Fruit fly (Drosophila melanogaster): ENCODE data around the gene CG33290.
A peak's percentile ranks its signal among the peaks of the same experiment; 100 is the strongest.

The CG33290 gene

DNA sequence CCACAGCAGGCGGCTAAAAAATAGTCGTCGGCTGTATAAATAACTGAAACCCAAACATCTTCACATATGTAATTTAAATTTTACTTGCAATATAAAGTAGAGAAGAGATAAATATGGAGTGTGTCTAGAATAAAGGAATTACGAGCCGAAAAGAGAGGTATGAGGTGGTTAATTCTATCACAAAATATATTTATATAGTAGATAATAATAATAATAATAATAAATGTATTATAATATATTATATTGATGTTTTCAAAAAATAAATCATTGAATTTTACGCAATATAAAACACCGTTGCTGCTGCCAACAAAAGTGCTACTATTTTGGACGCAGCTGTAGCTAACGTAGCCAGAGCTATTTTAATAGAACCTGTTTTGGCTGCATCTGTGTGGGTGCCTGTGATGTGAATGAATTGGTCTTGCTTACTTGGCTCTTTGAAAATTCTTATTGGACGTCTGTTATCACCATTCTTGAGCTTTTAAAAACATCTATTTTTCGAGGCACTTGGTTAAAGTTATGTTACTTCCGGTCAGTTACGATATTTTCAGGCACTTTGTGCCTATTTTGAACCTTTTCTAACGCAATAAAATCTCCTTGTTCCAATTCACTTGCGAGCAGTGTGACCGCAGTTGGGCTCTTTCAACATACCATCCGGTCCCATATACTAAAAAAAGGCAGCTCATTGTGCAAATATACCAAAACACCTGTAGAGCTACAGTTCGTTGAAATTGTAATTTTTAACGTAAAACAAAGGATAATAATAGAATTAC lies 45.1 kb upstream of the CG33290 start, which contains the start of gene Hr78 (continued):
- TF ChIP-seq CG4328 (GFP tag; optimal IDR thresholded peaks at IDR 0.05) = peak; percentile 77
- peak; percentile 37 for TF ChIP-seq twi (tag; optimal IDR thresholded peaks at IDR 0.05)
- peak; percentile 40 for TF ChIP-seq CG18764 (GFP tag; optimal IDR thresholded peaks at IDR 0.05)
- 0 out of 2 replicates have a peak, but pooled peaks have one; percentile 12 for TF ChIP-seq Scr (GFP tag; IDR thresholded peaks at IDR 0.05; ENCODE audit: partially characterized antibody)
- peak; percentile 93 for TF ChIP-seq MESR4 (GFP tag; optimal IDR thresholded peaks at IDR 0.05)
- no peak for TF ChIP-seq luna (GFP tag; optimal IDR thresholded peaks at IDR 0.05)
- TF ChIP-seq CG43689 (GFP tag; IDR thresholded peaks at IDR 0.05) = no peak
- peak; percentile 45 for TF ChIP-seq CG31224 (GFP tag; IDR thresholded peaks at IDR 0.05)
- peak; percentile 50 for TF ChIP-seq CG30020 (tag; optimal IDR thresholded peaks at IDR 0.05)
- TF ChIP-seq chm (GFP tag; IDR thresholded peaks at IDR 0.05) = 0 out of 2 replicates have a peak, but pooled peaks have one; percentile 29
- TF ChIP-seq CG11085 (GFP tag; IDR thresholded peaks at IDR 0.05) = peak; percentile 65; the same call in 1 of the 2 replicates
- TF ChIP-seq slbo (GFP tag; IDR thresholded peaks at IDR 0.05) = peak; percentile 74
- TF ChIP-seq Sry-δ (GFP tag; optimal IDR thresholded peaks at IDR 0.05) = no peak
- no peak for TF ChIP-seq CG2129 (GFP tag; IDR thresholded peaks at IDR 0.05; ENCODE audit: partially characterized antibody)
- TF ChIP-seq Ssrp (tag; optimal IDR thresholded peaks at IDR 0.05) = peak; percentile 78
- TF ChIP-seq crol (GFP tag; IDR thresholded peaks at IDR 0.05) = no peak
- no peak for TF ChIP-seq Gsc (GFP tag; IDR thresholded peaks at IDR 0.05)
- TF ChIP-seq CG15479 (GFP tag; optimal IDR thresholded peaks at IDR 0.05) = peak; percentile 32
- peak; percentile 71 for TF ChIP-seq CG6683 (GFP tag; optimal IDR thresholded peaks at IDR 0.05)
- no peak for TF ChIP-seq ham (GFP tag; IDR thresholded peaks at IDR 0.05)
- TF ChIP-seq dpn (GFP tag; optimal IDR thresholded peaks at IDR 0.05) = peak in 1 of 2 experiments; percentile 71
- TF ChIP-seq shn (GFP tag; optimal IDR thresholded peaks at IDR 0.05) = no peak
- peak; percentile 89 for TF ChIP-seq CoRest (tag; optimal IDR thresholded peaks at IDR 0.05)
- TF ChIP-seq seq (GFP tag; IDR thresholded peaks at IDR 0.05) = no peak; the same call in 1 of the 2 replicates
- no peak for TF ChIP-seq Bdp1 (GFP tag; optimal IDR thresholded peaks at IDR 0.05)
- TF ChIP-seq Nf-YB (GFP tag; optimal IDR thresholded peaks at IDR 0.05) = peak; percentile 69
- TF ChIP-seq CG3995 (GFP tag; optimal IDR thresholded peaks at IDR 0.05) = peak; percentile 70
- TF ChIP-seq CG2712 (tag; optimal IDR thresholded peaks at IDR 0.05) = peak; percentile 87
- TF ChIP-seq eve (GFP tag; optimal IDR thresholded peaks at IDR 0.05) = no peak
- peak; percentile 48 for TF ChIP-seq CG2116 (GFP tag; optimal IDR thresholded peaks at IDR 0.05)
- peak; percentile 50 for TF ChIP-seq Jarid2 (GFP tag; optimal IDR thresholded peaks at IDR 0.05)
- no peak for TF ChIP-seq hbn (GFP tag; IDR thresholded peaks at IDR 0.05; ENCODE audit: partially characterized antibody)
- TF ChIP-seq p53 (GFP tag; optimal IDR thresholded peaks at IDR 0.05) = no peak
- peak; percentile 62 for TF ChIP-seq CG8281 (tag; optimal IDR thresholded peaks at IDR 0.05)
- no peak for TF ChIP-seq yki (optimal IDR thresholded peaks at IDR 0.05)
- peak; percentile 47; the same call in 1 of the 2 replicates for TF ChIP-seq ap (GFP tag; IDR thresholded peaks at IDR 0.05)
- no peak for TF ChIP-seq Antp (GFP tag; optimal IDR thresholded peaks at IDR 0.05)
- no peak for TF ChIP-seq Atf3 (GFP tag; optimal IDR thresholded peaks at IDR 0.05)
- peak; percentile 90 for TF ChIP-seq CG6765 (GFP tag; optimal IDR thresholded peaks at IDR 0.05)
- no peak for TF ChIP-seq jigr1 (GFP tag; IDR thresholded peaks at IDR 0.05)
- TF ChIP-seq Myb (GFP tag; optimal IDR thresholded peaks at IDR 0.05) = peak; percentile 9
- no peak for TF ChIP-seq CG11504 (tag; optimal IDR thresholded peaks at IDR 0.05)
- TF ChIP-seq CG3065 (GFP tag; optimal IDR thresholded peaks at IDR 0.05) = peak; percentile 24
- peak; percentile 87 for TF ChIP-seq Oli (tag; optimal IDR thresholded peaks at IDR 0.05)
- TF ChIP-seq PHDP (tag; optimal IDR thresholded peaks at IDR 0.05) = peak; percentile 89
- no peak for TF ChIP-seq tx (GFP tag; optimal IDR thresholded peaks at IDR 0.05)
- TF ChIP-seq CG4617 (GFP tag; optimal IDR thresholded peaks at IDR 0.05; ENCODE audit: borderline replicate concordance) = peak; percentile 75
- TF ChIP-seq Lim3 (GFP tag; IDR thresholded peaks at IDR 0.05) = peak; percentile 28; the same call in 1 of the 2 replicates
- peak; percentile 74 for TF ChIP-seq bcd (GFP tag; optimal IDR thresholded peaks at IDR 0.05)
- TF ChIP-seq CG12236 (GFP tag; optimal IDR thresholded peaks at IDR 0.05) = no peak

All from whole organism, embryonic.